Worm (Caenorhabditis elegans): ENCODE data around the gene pitr-5.

DNA sequence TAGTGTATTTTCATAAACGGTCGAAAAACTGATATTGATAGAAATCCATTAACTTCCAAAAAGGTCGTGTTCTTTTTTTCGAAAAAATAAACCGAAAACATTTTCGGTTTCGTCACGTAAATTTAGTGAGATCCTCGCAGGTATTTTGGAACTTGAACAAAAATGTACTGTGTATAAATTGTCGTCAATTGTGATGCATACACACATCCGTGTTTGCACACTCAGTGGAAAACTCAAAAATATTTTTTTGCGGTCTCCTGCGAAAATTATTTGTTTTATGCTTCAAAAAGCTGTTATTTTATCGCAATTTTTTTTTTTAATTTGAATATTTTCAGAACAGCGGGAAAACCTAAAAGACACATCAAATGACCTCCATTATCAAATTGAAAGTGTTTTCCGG, 5.8 kb upstream of the pitr-5 start, which contains the start of gene cpsf-2:
- TF ChIP-seq xnd-1 (tag; optimal IDR thresholded peaks at IDR 0.05), result no peak
- TF ChIP-seq let-526 (GFP tag; IDR thresholded peaks at IDR 0.05), result no peak
- TF ChIP-seq dpff-1 (tag; optimal IDR thresholded peaks at IDR 0.05), result no peak
- no peak for TF ChIP-seq madf-8 (GFP tag; conservative IDR thresholded peaks at IDR 0.05)
- TF ChIP-seq snpc-3.4 (tag; optimal IDR thresholded peaks at IDR 0.05), result no peak
- TF ChIP-seq lsl-1 (GFP tag; optimal IDR thresholded peaks at IDR 0.05), result no peak
- no peak for TF ChIP-seq F49E8.2 (tag; optimal IDR thresholded peaks at IDR 0.05; ENCODE audit: insufficient read depth)
- TF ChIP-seq dpl-1 (GFP tag; optimal IDR thresholded peaks at IDR 0.05), result no peak
